Fruit fly (Drosophila melanogaster) whole organism, wandering third instar larva: ENCODE results near the gene Cyp313a4.

Experiments used
- CG32264 ChIP-seq: fragments of 200-800 bp; sonication (Bioruptor generic); optimal IDR thresholded peaks from 2 replicates; lab custom pipeline; 2016; ENCODE audit warnings: missing biosample characterization, missing genetic modification characterization
- CrebA ChIP-seq: fragments of 200-800 bp; sonication (Bioruptor generic); optimal IDR thresholded peaks from 2 replicates; lab custom pipeline; 2016; ENCODE audit warnings: missing biosample characterization, mild to moderate bottlenecking, missing genetic modification characterization, borderline replicate concordance
- HLH106 ChIP-seq: fragments of 200-800 bp; optimal IDR thresholded peaks from 3 replicates; lab custom pipeline; 2019; ENCODE audit warnings: missing biosample characterization, mild to moderate bottlenecking, missing genetic modification characterization, moderate library complexity
- Hr78 ChIP-seq: fragments of >200 bp; optimal IDR thresholded peaks from 2 replicates; lab custom pipeline; 2017; ENCODE audit warnings: missing biosample characterization, missing genetic modification characterization
- Jra ChIP-seq: sonication (Bioruptor generic); optimal IDR thresholded peaks from 2 replicates; lab custom pipeline; 2016; ENCODE audit warnings: missing biosample characterization, missing genetic modification characterization
- N ChIP-seq: fragments of >200 bp; optimal IDR thresholded peaks from 2 replicates; lab custom pipeline; 2018; ENCODE audit warnings: missing biosample characterization, missing external identifiers, missing genetic modification characterization
- OdsH ChIP-seq: fragments of 200-800 bp; sonication (Bioruptor generic); optimal IDR thresholded peaks from 2 replicates; lab custom pipeline; 2016; ENCODE audit warnings: missing biosample characterization, mild to moderate bottlenecking, missing genetic modification characterization
- Rel ChIP-seq, 2 experiments: fragments of 200-800 bp; sonication (Bioruptor generic) in 1 of 2; optimal IDR thresholded peaks; 2 replicates in 1 of 2; 3 replicates in 1 of 2; lab custom pipeline; 2016 to 2019; ENCODE audit warnings: mild to moderate bottlenecking in 2 of 2, missing biosample characterization in 2 of 2, missing genetic modification characterization in 2 of 2, moderate library complexity in 1 of 2
- Sp1 ChIP-seq: fragments of 200-800 bp; sonication (Bioruptor generic); optimal IDR thresholded peaks from 3 replicates; lab custom pipeline; 2019; ENCODE audit warnings: missing biosample characterization, mild to moderate bottlenecking, missing genetic modification characterization, moderate library complexity
- Vsx2 ChIP-seq: fragments of 200-300, 225-300 bp; sonication (Bioruptor generic); optimal IDR thresholded peaks from 2 replicates; lab custom pipeline; 2018; ENCODE audit warnings: missing biosample characterization, missing genetic modification characterization; ENCODE audit not compliant: partially characterized antibody
- br ChIP-seq: fragments of 200-800 bp; sonication (Bioruptor generic); optimal IDR thresholded peaks from 2 replicates; lab custom pipeline; 2016; ENCODE audit warnings: missing biosample characterization, missing genetic modification characterization
- dl ChIP-seq, 2 experiments: fragments of 175-275, 200-275 bp in 1 of 2; fragments of 200-275 bp in 1 of 2; sonication (Bioruptor generic); optimal IDR thresholded peaks; lab custom pipeline; 2018; ENCODE audit warnings: mild to moderate bottlenecking in 2 of 2, missing biosample characterization in 2 of 2, missing genetic modification characterization in 2 of 2, moderate library complexity in 2 of 2; ENCODE audit not compliant: partially characterized antibody in 2 of 2, insufficient read depth in 1 of 2
- ey ChIP-seq: fragments of 200-800 bp; sonication (Bioruptor generic); optimal IDR thresholded peaks from 2 replicates; lab custom pipeline; 2016; ENCODE audit warnings: missing biosample characterization, missing genetic modification characterization
- foxo ChIP-seq, 2 experiments: fragments of 200-800 bp; sonication (Bioruptor generic); optimal IDR thresholded peaks; 2 replicates in 1 of 2; 3 replicates in 1 of 2; lab custom pipeline; 2016 to 2017; ENCODE audit warnings: missing biosample characterization in 2 of 2, missing genetic modification characterization in 2 of 2
- fru ChIP-seq: fragments of 200-800 bp; sonication (Bioruptor generic); optimal IDR thresholded peaks from 3 replicates; lab custom pipeline; 2016; ENCODE audit warnings: missing biosample characterization, mild to moderate bottlenecking, missing genetic modification characterization
- h ChIP-seq: fragments of 200-800 bp; sonication (Bioruptor generic); optimal IDR thresholded peaks from 3 replicates; lab custom pipeline; 2016; ENCODE audit warnings: missing biosample characterization, mild to moderate bottlenecking, missing genetic modification characterization
- lola ChIP-seq: fragments of >200 bp; optimal IDR thresholded peaks from 2 replicates; lab custom pipeline; 2017; ENCODE audit warnings: missing biosample characterization, missing genetic modification characterization
- psq ChIP-seq: fragments of 200-800 bp; sonication (Bioruptor generic); optimal IDR thresholded peaks from 3 replicates; lab custom pipeline; 2017; ENCODE audit warnings: missing biosample characterization, mild to moderate bottlenecking, missing genetic modification characterization, moderate library complexity
- rgr ChIP-seq: fragments of 200-800 bp; sonication (Bioruptor generic); optimal IDR thresholded peaks from 3 replicates; lab custom pipeline; 2016; ENCODE audit warnings: missing biosample characterization, mild to moderate bottlenecking, missing genetic modification characterization
- sage ChIP-seq: fragments of 200-800 bp; sonication (Bioruptor generic); optimal IDR thresholded peaks from 2 replicates; lab custom pipeline; 2016; ENCODE audit warnings: missing biosample characterization, mild to moderate bottlenecking, missing genetic modification characterization
- tai ChIP-seq: sonication (Bioruptor generic); optimal IDR thresholded peaks from 2 replicates; lab custom pipeline; 2016; ENCODE audit warnings: missing biosample characterization, missing genetic modification characterization
- woc ChIP-seq: sonication (Bioruptor generic); optimal IDR thresholded peaks from 2 replicates; lab custom pipeline; 2016; ENCODE audit warnings: missing biosample characterization, mild to moderate bottlenecking, missing genetic modification characterization

The Cyp313a4 gene

dm6 chr3R:12717588-12718535, 36.7 kb upstream of the Cyp313a4 start:
- TF ChIP-seq CrebA (GFP tag; lab: Kevin White, UChicago) (no peak), Rel (GFP tag; optimal IDR thresholded peaks at IDR 0.05; lab: Kevin White, UChicago) (peak; percentile 13), Rel (tag; optimal IDR thresholded peaks at IDR 0.05; lab: Kevin White, UChicago) (peak; percentile 29), foxo (GFP tag; optimal IDR thresholded peaks at IDR 0.05; lab: Kevin White, UChicago) (peak in 1 of 2 experiments; percentile 65), CG32264 (no peak), br (GFP tag; lab: Kevin White, UChicago) (peak; percentile 28), HLH106 (tag; lab: Kevin White, UChicago) (no peak), rgr (GFP tag; lab: Kevin White, UChicago) (peak; percentile 45), OdsH (GFP tag; lab: Kevin White, UChicago) (peak; percentile 59), Sp1 (GFP tag; lab: Kevin White, UChicago) (peak; percentile 26), fru (GFP tag; lab: Kevin White, UChicago) (peak; percentile 61), ey (GFP tag; lab: Kevin White, UChicago) (peak; percentile 29), woc (GFP tag; lab: Kevin White, UChicago) (peak; percentile 11), h (GFP tag; lab: Kevin White, UChicago) (peak; percentile 45), Vsx2 (GFP tag; lab: Kevin White, UChicago) (peak; percentile 39)
- TF ChIP-seq, all 38 proteins: peak for 11

dm6 chr3R:12716894-12717293, 35.7 kb upstream of the Cyp313a4 start:
- no peak for TF ChIP-seq psq (GFP tag; lab: Kevin White, UChicago)
- TF ChIP-seq Hr78 (GFP tag; lab: Kevin White, UChicago), result no peak
- no peak for TF ChIP-seq sage (GFP tag; lab: Kevin White, UChicago)
- no peak for TF ChIP-seq woc (GFP tag; lab: Kevin White, UChicago)

dm6 chr3R:12716251-12716650, 35.1 kb upstream of the Cyp313a4 start:
- TF ChIP-seq foxo (GFP tag; optimal IDR thresholded peaks at IDR 0.05; lab: Kevin White, UChicago) (no peak), Sp1 (GFP tag; lab: Kevin White, UChicago) (peak; percentile 57), Rel (GFP tag; optimal IDR thresholded peaks at IDR 0.05; lab: Kevin White, UChicago) (no peak), Rel (tag; optimal IDR thresholded peaks at IDR 0.05; lab: Kevin White, UChicago) (peak; percentile 70), Jra (GFP tag; lab: Kevin White, UChicago) (no peak)

dm6 chr3R:12715253-12715652, 34.1 kb upstream of the Cyp313a4 start:
- TF ChIP-seq tai (GFP tag; lab: Kevin White, UChicago) (no peak), N (GFP tag; lab: Kevin White, UChicago) (no peak), dl (GFP tag; optimal IDR thresholded peaks at IDR 0.05; lab: Kevin White, UChicago; ENCODE audit: insufficient read depth in 1 of 2, partially characterized antibody in 2 of 2) (no peak), Jra (GFP tag; lab: Kevin White, UChicago) (no peak), foxo (GFP tag; optimal IDR thresholded peaks at IDR 0.05; lab: Kevin White, UChicago) (no peak), fru (GFP tag; lab: Kevin White, UChicago) (no peak)

dm6 chr3R:12712178-12713172, 31.3 kb upstream of the Cyp313a4 start, which contains the start of gene PolQ:
Gene PolQ, minus strand, starts transcription at chr3R:12712299.
- TF ChIP-seq N (GFP tag; lab: Kevin White, UChicago), result peak; percentile 96
- peak; percentile 68 for TF ChIP-seq Hr78 (GFP tag; lab: Kevin White, UChicago)

- TF ChIP-seq lola (GFP tag; lab: Kevin White, UChicago) (no peak), HLH106 (tag; lab: Kevin White, UChicago) (no peak), Jra (GFP tag; lab: Kevin White, UChicago) (no peak), ey (GFP tag; lab: Kevin White, UChicago) (no peak)
Observed at dm6 chr3R:12704861-12705260, 23.7 kb upstream of the Cyp313a4 start, which contains the start of gene CG12279. Gene CG12279, plus strand, starts transcription at chr3R:12705094.
